Fruit fly (Drosophila melanogaster) whole organism, embryonic: ENCODE data around the gene CG13894.

ENCODE experiments used
- Atf-2 ChIP-seq: fragments of 200-800 bp; sonication (Bioruptor generic); optimal IDR thresholded peaks from 2 replicates; lab custom pipeline; 2016; ENCODE audit warnings: missing biosample characterization, missing genetic modification characterization
- Bdp1 ChIP-seq: fragments of 200-800 bp; sonication (Bioruptor generic); optimal IDR thresholded peaks from 3 replicates; lab custom pipeline; 2016; ENCODE audit warnings: missing biosample characterization, missing genetic modification characterization
- CG10209 ChIP-seq: fragments of 200-800 bp; sonication (Bioruptor generic); optimal IDR thresholded peaks from 3 replicates; lab custom pipeline; 2017; ENCODE audit warnings: missing biosample characterization, mild to moderate bottlenecking, missing genetic modification characterization, missing genetic modification reagents
- CG17361 ChIP-seq: fragments of 200-800 bp; sonication (Bioruptor generic); IDR thresholded peaks from 3 replicates; pipeline ENCODE4 v1.3.6; 2022; ENCODE audit warnings: missing biosample characterization, missing genetic modification characterization
- CG33557 ChIP-seq: fragments of 200-800 bp; sonication (Bioruptor generic); optimal IDR thresholded peaks from 2 replicates; lab custom pipeline; 2019; ENCODE audit warnings: missing biosample characterization, mild to moderate bottlenecking, missing genetic modification characterization, moderate library complexity
- CG5180 ChIP-seq: fragments of 200-800 bp; sonication (Bioruptor generic); optimal IDR thresholded peaks from 3 replicates; lab custom pipeline; 2017; ENCODE audit warnings: missing biosample characterization, missing genetic modification characterization, mild to moderate bottlenecking, moderate library complexity, missing genetic modification reagents
- CG7839 ChIP-seq: fragments of 200-800 bp; sonication (Bioruptor generic); optimal IDR thresholded peaks from 3 replicates; lab custom pipeline; 2018; ENCODE audit warnings: missing biosample characterization, mild to moderate bottlenecking, missing genetic modification characterization, moderate library complexity
- CG8290 ChIP-seq, 3 experiments: fragments of 200-800 bp; sonication (Bioruptor generic); optimal IDR thresholded peaks; 2 replicates each; lab custom pipeline; 2016 to 2019; ENCODE audit warnings: missing biosample characterization in 3 of 3, missing genetic modification characterization in 3 of 3, mild to moderate bottlenecking in 2 of 3, moderate library complexity in 1 of 3
- CG9932 ChIP-seq: fragments of 200-800 bp; sonication (Bioruptor generic); IDR thresholded peaks from 2 replicates; pipeline ENCODE4 v1.3.6; 2022; ENCODE audit warnings: missing biosample characterization, missing genetic modification characterization
- Dref ChIP-seq: fragments of 200-800 bp; sonication (Bioruptor generic); IDR thresholded peaks from 2 replicates; pipeline ENCODE4 v1.3.6; 2022; ENCODE audit warnings: missing biosample characterization, missing genetic modification characterization
- Fer1 ChIP-seq: fragments of 200-800 bp; sonication (Bioruptor generic); optimal IDR thresholded peaks from 2 replicates; lab custom pipeline; 2017; ENCODE audit warnings: missing biosample characterization, mild to moderate bottlenecking, missing genetic modification characterization
- H2.0 ChIP-seq: fragments of 200-800 bp; sonication (Bioruptor generic); IDR thresholded peaks from 2 replicates; pipeline ENCODE4 v1.3.6; 2022; ENCODE audit warnings: missing biosample characterization, missing genetic modification characterization
- HLH54F ChIP-seq: fragments of 200-800 bp; sonication (Bioruptor generic); optimal IDR thresholded peaks from 3 replicates; lab custom pipeline; 2016; ENCODE audit warnings: missing biosample characterization, missing genetic modification characterization
- Hey ChIP-seq: fragments of 200-800 bp; sonication (Bioruptor generic); optimal IDR thresholded peaks from 3 replicates; lab custom pipeline; 2018; ENCODE audit warnings: missing biosample characterization, mild to moderate bottlenecking, missing genetic modification characterization
- HmgZ ChIP-seq: fragments of 200-800 bp; sonication (Bioruptor generic); optimal IDR thresholded peaks from 2 replicates; lab custom pipeline; 2018; ENCODE audit warnings: missing biosample characterization, mild to moderate bottlenecking, missing genetic modification characterization
- Hr51 ChIP-seq, 2 experiments: fragments of 200-800 bp; sonication (Bioruptor generic); optimal IDR thresholded peaks; 2 replicates in 1 of 2; 3 replicates in 1 of 2; lab custom pipeline; 2016 to 2018; ENCODE audit warnings: missing biosample characterization in 2 of 2, missing genetic modification characterization in 2 of 2, mild to moderate bottlenecking in 1 of 2, moderate library complexity in 1 of 2
- Lim3 ChIP-seq: fragments of 200-800 bp; sonication (Bioruptor generic); IDR thresholded peaks from 2 replicates; pipeline ENCODE4 v1.3.6; 2022; ENCODE audit warnings: missing biosample characterization, missing genetic modification characterization
- Mrtf ChIP-seq: fragments of 200-800 bp; sonication (Bioruptor generic); IDR thresholded peaks from 3 replicates; pipeline ENCODE4 v1.3.6; 2022; ENCODE audit warnings: missing biosample characterization, missing genetic modification characterization
- NFAT ChIP-seq: fragments of 200-800 bp; sonication (Bioruptor generic); IDR thresholded peaks from 2 replicates; pipeline ENCODE4 v1.3.6; 2022; ENCODE audit warnings: missing biosample characterization, missing genetic modification characterization
- Nf-YA ChIP-seq: fragments of 200-800 bp; sonication (Bioruptor generic); IDR thresholded peaks from 2 replicates; pipeline ENCODE4 v1.3.6; 2022; ENCODE audit warnings: missing biosample characterization, missing genetic modification characterization
- Stat92E ChIP-seq, 3 experiments: fragments of >200 bp in 2 of 3; fragments of 200-800 bp in 1 of 3; sonication (Bioruptor generic) in 1 of 3; optimal IDR thresholded peaks; 2 replicates each; lab custom pipeline; 2017 to 2019; ENCODE audit warnings: missing biosample characterization in 3 of 3, missing genetic modification characterization in 3 of 3, mild to moderate bottlenecking in 1 of 3, moderate library complexity in 1 of 3
- Tbp ChIP-seq: fragments of >200 bp; optimal IDR thresholded peaks from 2 replicates; lab custom pipeline; 2018; ENCODE audit warnings: missing biosample characterization, missing genetic modification characterization
- ato ChIP-seq: fragments of 200-800 bp; sonication (Bioruptor generic); IDR thresholded peaks from 2 replicates; pipeline ENCODE4 v1.3.6; 2022; ENCODE audit warnings: missing biosample characterization, missing genetic modification characterization; ENCODE audit not compliant: partially characterized antibody
- bab2 ChIP-seq: fragments of 200-800 bp; sonication (Bioruptor generic); optimal IDR thresholded peaks from 2 replicates; lab custom pipeline; 2016; ENCODE audit warnings: missing biosample characterization, missing genetic modification characterization
- cato ChIP-seq: fragments of 200-800 bp; sonication (Bioruptor generic); optimal IDR thresholded peaks from 2 replicates; lab custom pipeline; 2016; ENCODE audit warnings: missing biosample characterization, missing genetic modification characterization, borderline replicate concordance
- dmrt11E ChIP-seq: fragments of 200-800 bp; sonication (Bioruptor generic); optimal IDR thresholded peaks from 3 replicates; lab custom pipeline; 2018; ENCODE audit warnings: missing biosample characterization, mild to moderate bottlenecking, missing genetic modification characterization, moderate library complexity
- en ChIP-seq: fragments of 200-800 bp; sonication (Bioruptor generic); optimal IDR thresholded peaks from 2 replicates; lab custom pipeline; 2016; ENCODE audit warnings: missing biosample characterization, missing genetic modification characterization
- fd3F ChIP-seq: fragments of 200-800 bp; sonication (Bioruptor generic); optimal IDR thresholded peaks from 2 replicates; lab custom pipeline; 2018; ENCODE audit warnings: missing biosample characterization, mild to moderate bottlenecking, missing genetic modification characterization, moderate library complexity
- gcm2 ChIP-seq: fragments of 200-800 bp; sonication (Bioruptor generic); optimal IDR thresholded peaks from 2 replicates; lab custom pipeline; 2016; ENCODE audit warnings: missing biosample characterization, missing genetic modification characterization
- jing ChIP-seq: fragments of 200-800 bp; sonication (Bioruptor generic); optimal IDR thresholded peaks from 2 replicates; lab custom pipeline; 2018; ENCODE audit warnings: missing biosample characterization, mild to moderate bottlenecking, missing genetic modification characterization
- nerfin-2 ChIP-seq: fragments of 200-800 bp; sonication (Bioruptor generic); IDR thresholded peaks from 2 replicates; pipeline ENCODE4 v1.3.6; 2022; ENCODE audit warnings: missing biosample characterization, missing genetic modification characterization; ENCODE audit not compliant: partially characterized antibody
- pros ChIP-seq: fragments of 200-800 bp; sonication (Bioruptor generic); optimal IDR thresholded peaks from 3 replicates; lab custom pipeline; 2019; ENCODE audit warnings: missing biosample characterization, mild to moderate bottlenecking, missing genetic modification characterization, moderate library complexity
- row ChIP-seq: fragments of 200-800 bp; sonication (Bioruptor generic); IDR thresholded peaks from 3 replicates; pipeline ENCODE4 v1.3.6; 2022; ENCODE audit warnings: missing biosample characterization, missing genetic modification characterization
- sd ChIP-seq: fragments of 200-800 bp; sonication (Bioruptor generic); optimal IDR thresholded peaks from 3 replicates; lab custom pipeline; 2018; ENCODE audit warnings: missing biosample characterization, mild to moderate bottlenecking, missing genetic modification characterization, moderate library complexity
- sens ChIP-seq: fragments of 200-800 bp; sonication (Bioruptor generic); peaks from one replicate; lab custom pipeline; 2016; ENCODE audit warnings: missing biosample characterization, missing genetic modification characterization
- slou ChIP-seq: fragments of 200-800 bp; sonication (Bioruptor generic); optimal IDR thresholded peaks from 3 replicates; lab custom pipeline; 2016; ENCODE audit warnings: missing biosample characterization, missing genetic modification characterization
- tin ChIP-seq: fragments of 200-800 bp; sonication (Bioruptor generic); optimal IDR thresholded peaks from 3 replicates; lab custom pipeline; 2016; ENCODE audit warnings: missing biosample characterization, missing genetic modification characterization
- tll ChIP-seq, 2 experiments: fragments of 200-800 bp in 1 of 2; fragments of >200 bp in 1 of 2; sonication (Bioruptor generic) in 1 of 2; optimal IDR thresholded peaks; 2 replicates each; lab custom pipeline; 2017 to 2019; ENCODE audit warnings: missing biosample characterization in 2 of 2, missing genetic modification characterization in 2 of 2, mild to moderate bottlenecking in 1 of 2, moderate library complexity in 1 of 2

The CG13894 gene

DNA sequence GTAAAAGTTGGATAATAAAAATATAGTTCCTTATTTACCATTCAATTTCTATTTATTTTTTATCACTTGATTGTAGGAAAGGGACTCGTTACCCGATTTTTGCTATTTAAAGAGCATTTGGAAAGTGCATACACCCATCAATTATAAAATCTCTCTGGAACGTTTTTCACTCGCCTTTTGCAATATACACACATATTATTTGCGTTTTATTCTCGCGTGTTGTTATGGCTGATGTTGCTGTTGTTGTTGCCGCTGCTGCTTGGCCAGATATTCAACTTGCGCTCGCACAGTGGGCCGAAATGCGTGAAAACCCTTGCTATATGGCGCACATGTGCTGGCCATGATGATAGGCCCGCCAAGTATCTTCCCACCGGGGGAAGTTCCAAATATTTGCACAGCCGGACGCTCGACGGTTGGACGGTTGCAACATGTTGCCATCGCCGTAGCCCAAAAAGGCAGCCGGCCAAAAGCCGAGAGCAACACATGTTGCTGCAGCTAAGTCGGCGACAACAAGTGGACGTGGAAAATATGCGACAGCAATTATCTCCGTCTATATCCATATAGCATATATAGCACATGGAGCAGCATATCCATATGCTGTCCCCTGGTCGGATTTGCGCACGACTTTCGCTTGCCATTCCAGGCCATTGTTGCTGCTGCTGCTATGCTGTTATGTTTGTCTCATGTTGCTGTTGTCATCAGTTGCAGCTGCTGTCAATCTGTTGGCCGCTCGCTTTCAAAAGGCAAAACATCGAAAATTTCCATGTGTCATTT is 40.6 kb upstream of the CG13894 start (continued):
- no peak for TF ChIP-seq bab2
- peak; percentile 26 for TF ChIP-seq CG5180 (GFP tag; lab: Kevin White, UChicago)
- TF ChIP-seq Lim3 (GFP tag; lab: Robert Waterston, UW) = no peak
- TF ChIP-seq sd (tag; lab: Kevin White, UChicago) = no peak
- no peak for TF ChIP-seq Bdp1 (GFP tag; lab: Kevin White, UChicago)
- no peak for TF ChIP-seq CG8290 (GFP tag; optimal IDR thresholded peaks at IDR 0.05; lab: Kevin White, UChicago)
- TF ChIP-seq CG8290 (tag; optimal IDR thresholded peaks at IDR 0.05; lab: Kevin White, UChicago) = peak in 1 of 2 experiments; percentile 7
- TF ChIP-seq Hey = no peak
- TF ChIP-seq Tbp (GFP tag; lab: Kevin White, UChicago) = no peak
- no peak for TF ChIP-seq tll (GFP tag; optimal IDR thresholded peaks at IDR 0.05; lab: Kevin White, UChicago)
- no peak for TF ChIP-seq tin (GFP tag; lab: Kevin White, UChicago)
- no peak for TF ChIP-seq gcm2 (GFP tag; lab: Kevin White, UChicago)
- no peak for TF ChIP-seq Mrtf (GFP tag; lab: Robert Waterston, UW)
- TF ChIP-seq CG7839 (tag; lab: Kevin White, UChicago) = no peak
- TF ChIP-seq CG17361 (GFP tag; lab: Robert Waterston, UW) = no peak
- TF ChIP-seq CG33557 (GFP tag; lab: Kevin White, UChicago) = no peak
- no peak for TF ChIP-seq NFAT (GFP tag; lab: Robert Waterston, UW)
- 0 out of 2 replicates have a peak, but pooled peaks have one; percentile 17 for TF ChIP-seq CG9932 (GFP tag; lab: Robert Waterston, UW)
- TF ChIP-seq en = no peak
- peak; percentile 11 for TF ChIP-seq Atf-2
- TF ChIP-seq Hr51 (GFP tag; optimal IDR thresholded peaks at IDR 0.05; lab: Kevin White, UChicago) = no peak
- TF ChIP-seq Nf-YA (GFP tag; lab: Robert Waterston, UW) = no peak
- no peak for TF ChIP-seq slou (GFP tag; lab: Kevin White, UChicago)
- TF ChIP-seq cato = no peak
- no peak for TF ChIP-seq Stat92E (GFP tag; optimal IDR thresholded peaks at IDR 0.05; lab: Kevin White, UChicago)
- TF ChIP-seq fd3F (GFP tag; lab: Kevin White, UChicago) = no peak
- TF ChIP-seq row (GFP tag; lab: Robert Waterston, UW) = peak; percentile 55
- peak; percentile 7 for TF ChIP-seq sens (GFP tag; lab: Kevin White, UChicago)
- TF ChIP-seq Fer1 (GFP tag; lab: Kevin White, UChicago) = no peak
- no peak for TF ChIP-seq ato (GFP tag; lab: Robert Waterston, UW)
- TF ChIP-seq pros (GFP tag; lab: Kevin White, UChicago) = no peak
- TF ChIP-seq H2.0 (GFP tag; lab: Robert Waterston, UW) = no peak
- no peak for TF ChIP-seq CG10209
- no peak for TF ChIP-seq Dref (GFP tag; lab: Robert Waterston, UW)
- no peak for TF ChIP-seq HLH54F
- TF ChIP-seq dmrt11E (tag; lab: Kevin White, UChicago) = no peak
- no peak for TF ChIP-seq HmgZ (tag; lab: Kevin White, UChicago)
- TF ChIP-seq nerfin-2 = no peak
- no peak for TF ChIP-seq jing (GFP tag; lab: Kevin White, UChicago)
